Worm (Caenorhabditis elegans): ENCODE results near the gene meg-1.

Gene meg-1

ce11 chrX:13929534-13929933, at the start of gene meg-1:
TSS of gene meg-1 (minus strand) at chrX:13929634.
- TF ChIP-seq unc-62 (GFP tag; optimal IDR thresholded peaks at IDR 0.05), result no peak

- no peak for TF ChIP-seq unc-62 (GFP tag; optimal IDR thresholded peaks at IDR 0.05)
Measured at ce11 chrX:13977439-13978118, 48.1 kb upstream of the meg-1 start, which contains the start of gene F48F7.6. TSS of gene F48F7.6 (plus strand) at chrX:13977829.

- no peak for TF ChIP-seq unc-62 (GFP tag; optimal IDR thresholded peaks at IDR 0.05)
Measured at ce11 chrX:13975314-13975713, 45.9 kb upstream of the meg-1 start, which contains the start of gene F48F7.5. TSS of gene F48F7.5 (plus strand) at chrX:13975653.

- no peak for TF ChIP-seq unc-62 (GFP tag; optimal IDR thresholded peaks at IDR 0.05)
Measured at ce11 chrX:13974448-13975071, 45.1 kb upstream of the meg-1 start.

ce11 chrX:13973769-13974168, 44.3 kb upstream of the meg-1 start:
- no peak for TF ChIP-seq unc-62 (GFP tag; optimal IDR thresholded peaks at IDR 0.05)

ce11 chrX:13969257-13969968, 40.0 kb upstream of the meg-1 start:
- no peak for TF ChIP-seq unc-62 (GFP tag; optimal IDR thresholded peaks at IDR 0.05)

ce11 chrX:13968292-13968691, 38.9 kb upstream of the meg-1 start, which contains the start of gene pqn-39:
TSS of gene pqn-39 (minus strand) at chrX:13968676.
- no peak for TF ChIP-seq unc-62 (GFP tag; optimal IDR thresholded peaks at IDR 0.05)

ce11 chrX:13963203-13963602, 33.8 kb upstream of the meg-1 start, which contains the start of gene F48F7.3:
TSS of gene F48F7.3 (plus strand) at chrX:13963503.
- no peak for TF ChIP-seq unc-62 (GFP tag; optimal IDR thresholded peaks at IDR 0.05)

- no peak for TF ChIP-seq unc-62 (GFP tag; optimal IDR thresholded peaks at IDR 0.05)
Measured at ce11 chrX:13959849-13960248, 30.4 kb upstream of the meg-1 start, which contains the start of gene syx-2. TSS of gene syx-2 (plus strand) at chrX:13960149.

ce11 chrX:13959383-13959782, 29.9 kb upstream of the meg-1 start:
- TF ChIP-seq unc-62 (GFP tag; optimal IDR thresholded peaks at IDR 0.05), result no peak

- TF ChIP-seq unc-62 (GFP tag; optimal IDR thresholded peaks at IDR 0.05), result no peak
Measured at ce11 chrX:13958451-13958850, 29.0 kb upstream of the meg-1 start.

ce11 chrX:13952347-13952746, 22.9 kb upstream of the meg-1 start:
- no peak for TF ChIP-seq unc-62 (GFP tag; optimal IDR thresholded peaks at IDR 0.05)

ce11 chrX:13950620-13951152, 21.3 kb upstream of the meg-1 start:
- no peak for TF ChIP-seq unc-62 (GFP tag; optimal IDR thresholded peaks at IDR 0.05)

ce11 chrX:13948810-13949209, 19.4 kb upstream of the meg-1 start, which contains the start of gene alg-1:
TSS of gene alg-1 (plus strand) at chrX:13949110.
- no peak for TF ChIP-seq unc-62 (GFP tag; optimal IDR thresholded peaks at IDR 0.05)

- TF ChIP-seq unc-62 (GFP tag; optimal IDR thresholded peaks at IDR 0.05), result no peak
Measured at ce11 chrX:13948167-13948566, 18.7 kb upstream of the meg-1 start.

Data from whole organism, dauer.